Comparison of ENCODE assay signal across 4 worm cellular contexts in the genomic region with DNA sequence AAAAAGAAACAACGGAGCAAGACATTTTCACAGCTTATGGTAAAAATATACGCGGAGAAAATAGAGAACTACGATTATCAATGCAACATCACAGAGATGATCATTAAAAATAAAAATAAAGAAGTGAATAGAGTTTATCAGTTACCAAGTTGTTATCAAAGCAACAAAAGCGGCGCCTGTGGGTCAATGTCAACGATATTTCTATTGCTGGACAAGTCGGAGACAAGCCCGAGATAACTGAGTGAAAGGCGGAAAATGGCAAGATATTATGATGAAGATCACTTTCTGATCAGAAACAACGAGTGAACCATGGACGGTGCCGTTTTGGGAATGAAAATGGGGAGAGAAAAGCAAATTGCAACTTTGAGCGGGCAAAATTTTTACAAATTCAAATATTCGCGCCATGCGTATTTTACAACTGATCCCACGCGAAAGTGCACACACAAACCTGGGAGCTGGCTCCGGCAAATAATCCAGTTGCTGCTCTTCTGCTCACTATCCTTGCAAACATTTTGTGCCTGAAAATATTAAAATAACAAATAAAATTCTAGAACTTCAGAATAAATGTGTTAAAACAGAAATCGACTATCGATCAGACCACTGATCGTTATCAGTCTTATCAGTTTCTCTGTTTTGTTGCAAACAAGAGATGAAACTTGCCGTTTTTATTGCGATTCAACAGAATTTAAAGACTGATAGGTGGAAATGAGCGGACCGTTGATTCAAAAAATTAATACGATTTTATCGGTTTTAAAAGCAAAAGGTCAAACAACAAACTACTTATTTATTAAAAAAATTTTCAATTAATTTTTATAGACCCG.
TF ChIP-seq lines count a peak whose summit lies in the region.

Gene mel-32 (minus strand): TSS at position 696 of the 821 bp plus-strand sequence.

TF ChIP-seq in whole organism, L1 larva, 84 proteins besides CTCF, POLR2A, EP300 and RAD21 (continued from another document):
- TF ChIP-seq vab-15 (tag; optimal IDR thresholded peaks at IDR 0.05; lab: Kevin White, UChicago) (no peak), mdl-1 (tag; optimal IDR thresholded peaks at IDR 0.05; lab: Kevin White, UChicago) (no peak), hpl-2 (GFP tag; optimal IDR thresholded peaks at IDR 0.05; lab: Kevin White, UChicago) (no peak), lin-35 (GFP tag; optimal IDR thresholded peaks at IDR 0.05; lab: Kevin White, UChicago) (peak; percentile 65 to 76), ama-1 (optimal IDR thresholded peaks at IDR 0.05; lab: Kevin White, UChicago) (no peak), nhr-85 (tag; lab: Kevin White, UChicago) (peak; percentile 12), ceh-82 (tag; optimal IDR thresholded peaks at IDR 0.05; lab: Kevin White, UChicago) (peak in 1 of 3 experiments; percentile 15), elt-3 (tag; optimal IDR thresholded peaks at IDR 0.05; lab: Kevin White, UChicago) (peak in 1 of 6 experiments; percentile 67), nhr-71 (tag; optimal IDR thresholded peaks at IDR 0.05; lab: Kevin White, UChicago) (peak; percentile 41), xbp-1 (tag; optimal IDR thresholded peaks at IDR 0.05; lab: Kevin White, UChicago) (no peak), fkh-8 (tag; optimal IDR thresholded peaks at IDR 0.05; lab: Kevin White, UChicago) (no peak), dsc-1 (tag; optimal IDR thresholded peaks at IDR 0.05; lab: Kevin White, UChicago) (no peak), C04F5.9 (tag; optimal IDR thresholded peaks at IDR 0.05; lab: Kevin White, UChicago) (no peak), sup-37 (GFP tag; optimal IDR thresholded peaks at IDR 0.05; lab: Kevin White, UChicago) (no peak), F16B12.6 (tag; optimal IDR thresholded peaks at IDR 0.05; lab: Kevin White, UChicago) (peak; percentile 76), unc-86 (tag; optimal IDR thresholded peaks at IDR 0.05; lab: Kevin White, UChicago) (no peak), lin-15B (tag; optimal IDR thresholded peaks at IDR 0.05; lab: Kevin White, UChicago) (no peak), ces-1 (GFP tag; optimal IDR thresholded peaks at IDR 0.05; lab: Kevin White, UChicago) (no peak), efl-1 (optimal IDR thresholded peaks at IDR 0.05; lab: Kevin White, UChicago) (peak; percentile 81 to 84), efl-1 (GFP tag; optimal IDR thresholded peaks at IDR 0.05 in 1 of 2; lab: Kevin White, UChicago) (peak; percentile 84 to 98), elt-2 (tag; optimal IDR thresholded peaks at IDR 0.05; lab: Kevin White, UChicago) (peak; percentile 51), lin-13 (GFP tag; optimal IDR thresholded peaks at IDR 0.05; lab: Kevin White, UChicago) (peak; percentile 1), nhr-237 (tag; optimal IDR thresholded peaks at IDR 0.05; lab: Kevin White, UChicago) (no peak), Y116A8C.19 (tag; optimal IDR thresholded peaks at IDR 0.05; lab: Kevin White, UChicago; ENCODE audit: borderline replicate concordance) (no peak), mab-9 (GFP tag; IDR thresholded peaks at IDR 0.05; lab: Robert Waterston, UW) (no peak)

TF ChIP-seq in whole organism, L3 larva, 47 proteins besides CTCF, POLR2A, EP300 and RAD21 (continued from another document):
- peak; percentile 22 for TF ChIP-seq ama-1 (optimal IDR thresholded peaks at IDR 0.05; lab: Kevin White, UChicago)
- TF ChIP-seq eor-1 (tag; optimal IDR thresholded peaks at IDR 0.05; lab: Kevin White, UChicago), result no peak
- no peak for TF ChIP-seq tbx-2 (tag; optimal IDR thresholded peaks at IDR 0.05; lab: Kevin White, UChicago)
- TF ChIP-seq nhr-28 (tag; optimal IDR thresholded peaks at IDR 0.05; lab: Kevin White, UChicago), result no peak
- TF ChIP-seq ztf-11 (tag; optimal IDR thresholded peaks at IDR 0.05; lab: Kevin White, UChicago), result no peak

TF ChIP-seq in whole organism, L4 larva, 104 proteins besides CTCF, POLR2A, EP300 and RAD21 (continued from another document):
- TF ChIP-seq pqm-1 (tag; optimal IDR thresholded peaks at IDR 0.05; lab: Kevin White, UChicago) (peak; percentile 81), dmd-6 (GFP tag; IDR thresholded peaks at IDR 0.05; lab: Robert Waterston, UW) (peak; percentile 31), skn-1 (tag; optimal IDR thresholded peaks at IDR 0.05; lab: Kevin White, UChicago) (no peak), lsy-2 (tag; optimal IDR thresholded peaks at IDR 0.05; lab: Kevin White, UChicago) (peak in 1 of 2 experiments; percentile 43), dmd-9 (GFP tag; IDR thresholded peaks at IDR 0.05; lab: Robert Waterston, UW) (no peak), mes-2 (tag; optimal IDR thresholded peaks at IDR 0.05; lab: Kevin White, UChicago; ENCODE audit: poor library complexity, severe bottlenecking) (no peak), hif-1 (tag; optimal IDR thresholded peaks at IDR 0.05; lab: Kevin White, UChicago) (peak in 1 of 2 experiments; percentile 6), Y48G9A.11 (GFP tag; IDR thresholded peaks at IDR 0.05; lab: Robert Waterston, UW) (peak; percentile 58; the same call in 1 of the 2 replicates), dpl-1 (GFP tag; optimal IDR thresholded peaks at IDR 0.05; lab: Kevin White, UChicago) (peak; percentile 65), ces-1 (GFP tag; optimal IDR thresholded peaks at IDR 0.05; lab: Kevin White, UChicago) (no peak), nhr-28 (tag; optimal IDR thresholded peaks at IDR 0.05; lab: Kevin White, UChicago) (peak; percentile 24), jun-1 (tag; optimal IDR thresholded peaks at IDR 0.05; lab: Kevin White, UChicago) (no peak), daf-16 (GFP tag; optimal IDR thresholded peaks at IDR 0.05; lab: Kevin White, UChicago) (no peak), daf-16 (tag; optimal IDR thresholded peaks at IDR 0.05; lab: Kevin White, UChicago) (peak; percentile 74), snpc-1.2 (GFP tag; IDR thresholded peaks at IDR 0.05; lab: Robert Waterston, UW) (0 out of 2 replicates have a peak, but pooled peaks have one; percentile 34), lir-3 (tag; optimal IDR thresholded peaks at IDR 0.05; lab: Kevin White, UChicago) (no peak)
TF ChIP-seq in whole organism, L4 larva: peak in this region for 17.

TF ChIP-seq in whole organism, young adult, 124 proteins besides CTCF, POLR2A, EP300 and RAD21 (continued from another document):
- TF ChIP-seq F52B5.7 (tag; optimal IDR thresholded peaks at IDR 0.05; lab: Kevin White, UChicago), result no peak
- no peak for TF ChIP-seq B0261.1 (tag; optimal IDR thresholded peaks at IDR 0.05; lab: Kevin White, UChicago)
- TF ChIP-seq nhr-80 (tag; optimal IDR thresholded peaks at IDR 0.05; lab: Kevin White, UChicago), result peak; percentile 17
- TF ChIP-seq lin-54 (GFP tag; optimal IDR thresholded peaks at IDR 0.05; lab: Kevin White, UChicago), result peak; percentile 80
- peak; percentile 10 for TF ChIP-seq F23B12.7 (tag; optimal IDR thresholded peaks at IDR 0.05; lab: Kevin White, UChicago; ENCODE audit: insufficient read depth)
- no peak for TF ChIP-seq fkh-3 (tag; optimal IDR thresholded peaks at IDR 0.05; lab: Kevin White, UChicago)
- TF ChIP-seq egrh-3 (GFP tag; IDR thresholded peaks at IDR 0.05; lab: Robert Waterston, UW), result no peak
- TF ChIP-seq nhr-90 (tag; optimal IDR thresholded peaks at IDR 0.05; lab: Kevin White, UChicago), result no peak
- no peak for TF ChIP-seq ceh-27 (GFP tag; optimal IDR thresholded peaks at IDR 0.05; lab: Kevin White, UChicago)
- no peak for TF ChIP-seq ceh-58 (GFP tag; IDR thresholded peaks at IDR 0.05; lab: Robert Waterston, UW)
- TF ChIP-seq cebp-2 (GFP tag; IDR thresholded peaks at IDR 0.05; lab: Robert Waterston, UW), result no peak
- peak; percentile 64 for TF ChIP-seq ZK185.1 (tag; optimal IDR thresholded peaks at IDR 0.05; lab: Kevin White, UChicago; ENCODE audit: poor library complexity, severe bottlenecking)
- no peak for TF ChIP-seq snpc-3.4 (tag; optimal IDR thresholded peaks at IDR 0.05; lab: Kevin White, UChicago)
- peak; percentile 79 for TF ChIP-seq hsf-1 (GFP tag; IDR thresholded peaks at IDR 0.05; lab: Robert Waterston, UW)
- TF ChIP-seq snpc-1.1 (tag; optimal IDR thresholded peaks at IDR 0.05; lab: Kevin White, UChicago; ENCODE audit: insufficient read depth), result no peak
- TF ChIP-seq attf-5 (GFP tag; optimal IDR thresholded peaks at IDR 0.05; lab: Kevin White, UChicago), result no peak
- TF ChIP-seq lin-40 (tag; optimal IDR thresholded peaks at IDR 0.05; lab: Kevin White, UChicago), result peak; percentile 3
- no peak for TF ChIP-seq athp-1 (tag; optimal IDR thresholded peaks at IDR 0.05; lab: Kevin White, UChicago)
- peak; percentile 72; the same call in 1 of the 2 replicates for TF ChIP-seq Y79H2A.3 (GFP tag; conservative IDR thresholded peaks at IDR 0.05; lab: Robert Waterston, UW)
- TF ChIP-seq ztf-18 (tag; optimal IDR thresholded peaks at IDR 0.05; lab: Kevin White, UChicago), result no peak
- TF ChIP-seq attf-3 (GFP tag; conservative IDR thresholded peaks at IDR 0.05; lab: Robert Waterston, UW), result 0 out of 2 replicates have a peak, but pooled peaks have one; percentile 45
- peak; percentile 76 for TF ChIP-seq F33H1.4 (GFP tag; IDR thresholded peaks at IDR 0.05; lab: Robert Waterston, UW)
- TF ChIP-seq K12H6.12 (tag; optimal IDR thresholded peaks at IDR 0.05; lab: Kevin White, UChicago), result no peak
- TF ChIP-seq bed-1 (GFP tag; IDR thresholded peaks at IDR 0.05; lab: Robert Waterston, UW), result no peak
- no peak for TF ChIP-seq hlh-12 (tag; optimal IDR thresholded peaks at IDR 0.05; lab: Kevin White, UChicago)
- peak; percentile 24 for TF ChIP-seq tbp1 (GFP tag; optimal IDR thresholded peaks at IDR 0.05; lab: Kevin White, UChicago)
- 0 out of 2 replicates have a peak, but pooled peaks have one; percentile 36 for TF ChIP-seq Y67H2A.10 (GFP tag; conservative IDR thresholded peaks at IDR 0.05; lab: Robert Waterston, UW)
- no peak for TF ChIP-seq nhr-27 (tag; optimal IDR thresholded peaks at IDR 0.05; lab: Kevin White, UChicago)
- no peak for TF ChIP-seq bed-2 (GFP tag; IDR thresholded peaks at IDR 0.05; lab: Robert Waterston, UW)
- TF ChIP-seq egl-18 (GFP tag; IDR thresholded peaks at IDR 0.05; lab: Robert Waterston, UW), result no peak
- peak; percentile 79 for TF ChIP-seq ekl-4 (GFP tag; IDR thresholded peaks at IDR 0.05; lab: Robert Waterston, UW)
- peak; percentile 80 for TF ChIP-seq tlf-1 (GFP tag; optimal IDR thresholded peaks at IDR 0.05; lab: Kevin White, UChicago)
- TF ChIP-seq repo-1 (tag; optimal IDR thresholded peaks at IDR 0.05; lab: Kevin White, UChicago), result peak; percentile 38
- TF ChIP-seq xnd-1 (tag; optimal IDR thresholded peaks at IDR 0.05; lab: Kevin White, UChicago), result peak; percentile 85
- no peak for TF ChIP-seq ztf-3 (GFP tag; optimal IDR thresholded peaks at IDR 0.05; lab: Kevin White, UChicago)
- no peak for TF ChIP-seq Y53F4B.3 (GFP tag; IDR thresholded peaks at IDR 0.05; lab: Robert Waterston, UW)
- TF ChIP-seq mel-28 (tag; optimal IDR thresholded peaks at IDR 0.05; lab: Kevin White, UChicago; ENCODE audit: borderline replicate concordance), result no peak
- TF ChIP-seq unc-130 (GFP tag; optimal IDR thresholded peaks at IDR 0.05; lab: Kevin White, UChicago), result peak; percentile 48
- TF ChIP-seq nhr-120 (GFP tag; IDR thresholded peaks at IDR 0.05; lab: Robert Waterston, UW), result no peak
- no peak for TF ChIP-seq cebp-1 (GFP tag; IDR thresholded peaks at IDR 0.05; lab: Robert Waterston, UW)
- no peak for TF ChIP-seq cebp-1 (tag; optimal IDR thresholded peaks at IDR 0.05; lab: Kevin White, UChicago)
- TF ChIP-seq attf-6 (GFP tag; IDR thresholded peaks at IDR 0.05; lab: Robert Waterston, UW), result 0 out of 2 replicates have a peak, but pooled peaks have one; percentile 58
- TF ChIP-seq efl-1 (GFP tag; optimal IDR thresholded peaks at IDR 0.05; lab: Kevin White, UChicago), result peak; percentile 97
- peak; percentile 92 for TF ChIP-seq ceh-91 (GFP tag; IDR thresholded peaks at IDR 0.05; lab: Robert Waterston, UW)
- TF ChIP-seq hmg-1.2 (GFP tag; IDR thresholded peaks at IDR 0.05; lab: Robert Waterston, UW), result peak; percentile 50; the same call in 1 of the 2 replicates
- no peak for TF ChIP-seq akir-1 (GFP tag; optimal IDR thresholded peaks at IDR 0.05; lab: Kevin White, UChicago)
- no peak for TF ChIP-seq K11D2.4 (GFP tag; IDR thresholded peaks at IDR 0.05; lab: Robert Waterston, UW)
- TF ChIP-seq aptf-2 (GFP tag; conservative IDR thresholded peaks at IDR 0.05; lab: Robert Waterston, UW), result 0 out of 2 replicates have a peak, but pooled peaks have one; percentile 30
- peak; percentile 65; the same call in 1 of the 2 replicates for TF ChIP-seq C17E4.6 (GFP tag; IDR thresholded peaks at IDR 0.05; lab: Robert Waterston, UW)
- 0 out of 2 replicates have a peak, but pooled peaks have one; percentile 33 for TF ChIP-seq ztf-28 (GFP tag; IDR thresholded peaks at IDR 0.05; lab: Robert Waterston, UW)
- no peak for TF ChIP-seq Y56A3A.18 (GFP tag; IDR thresholded peaks at IDR 0.05; lab: Robert Waterston, UW)
- TF ChIP-seq lsl-1 (GFP tag; optimal IDR thresholded peaks at IDR 0.05; lab: Kevin White, UChicago), result peak; percentile 76
- no peak for TF ChIP-seq dpff-1 (tag; optimal IDR thresholded peaks at IDR 0.05; lab: Kevin White, UChicago)
- TF ChIP-seq mxl-1 (tag; optimal IDR thresholded peaks at IDR 0.05; lab: Kevin White, UChicago), result no peak
- TF ChIP-seq madf-8 (GFP tag; conservative IDR thresholded peaks at IDR 0.05; lab: Robert Waterston, UW), result peak; percentile 88
- no peak for TF ChIP-seq F22D6.2 (tag; optimal IDR thresholded peaks at IDR 0.05; lab: Kevin White, UChicago)
- no peak for TF ChIP-seq sptf-2 (GFP tag; optimal IDR thresholded peaks at IDR 0.05; lab: Kevin White, UChicago)
- peak; percentile 55 for TF ChIP-seq him-1 (tag; optimal IDR thresholded peaks at IDR 0.05; lab: Kevin White, UChicago)
- TF ChIP-seq nfya-1 (tag; optimal IDR thresholded peaks at IDR 0.05; lab: Kevin White, UChicago; ENCODE audit: borderline replicate concordance, insufficient read depth), result no peak
- TF ChIP-seq nfya-2 (GFP tag; IDR thresholded peaks at IDR 0.05; lab: Robert Waterston, UW), result no peak
- peak; percentile 55 for TF ChIP-seq zim-3 (tag; optimal IDR thresholded peaks at IDR 0.05; lab: Kevin White, UChicago)
- peak; percentile 96 for TF ChIP-seq madf-6 (GFP tag; IDR thresholded peaks at IDR 0.05; lab: Robert Waterston, UW)
- TF ChIP-seq hrde-1 (tag; optimal IDR thresholded peaks at IDR 0.05; lab: Kevin White, UChicago; ENCODE audit: borderline replicate concordance), result peak; percentile 12
- TF ChIP-seq dpl-1 (GFP tag; optimal IDR thresholded peaks at IDR 0.05; lab: Kevin White, UChicago), result peak; percentile 89
- TF ChIP-seq F37B4.10 (GFP tag; IDR thresholded peaks at IDR 0.05; lab: Robert Waterston, UW), result no peak
- TF ChIP-seq egl-44 (GFP tag; IDR thresholded peaks at IDR 0.05; lab: Robert Waterston, UW), result no peak
- TF ChIP-seq gei-17 (GFP tag; optimal IDR thresholded peaks at IDR 0.05; lab: Kevin White, UChicago), result no peak
